Fruit fly (Drosophila melanogaster) whole organism, pupa: ENCODE data around the gene CG33777.

Experiments used
- CG12605 ChIP-seq: fragments of 200-800 bp; sonication (Bioruptor generic); IDR thresholded peaks from 2 replicates; pipeline ENCODE4 v1.3.6; 2022; ENCODE audit warnings: missing biosample characterization, missing genetic modification characterization
- CG13204 ChIP-seq: fragments of 200-800 bp; sonication (Bioruptor generic); optimal IDR thresholded peaks from 2 replicates; lab custom pipeline; 2018; ENCODE audit warnings: missing biosample characterization, mild to moderate bottlenecking, missing genetic modification characterization, moderate library complexity
- CG15710 ChIP-seq: fragments of 200-800 bp; sonication (Bioruptor generic); optimal IDR thresholded peaks from 2 replicates; lab custom pipeline; 2018; ENCODE audit warnings: missing biosample characterization, mild to moderate bottlenecking, missing genetic modification characterization, moderate library complexity
- CG17806 ChIP-seq: fragments of 200-800 bp; sonication (Bioruptor generic); optimal IDR thresholded peaks from 2 replicates; lab custom pipeline; 2018; ENCODE audit warnings: missing biosample characterization, mild to moderate bottlenecking, missing genetic modification characterization, moderate library complexity
- CG4496 ChIP-seq: fragments of 200-800 bp; sonication (Bioruptor generic); IDR thresholded peaks from 3 replicates; pipeline ENCODE4 v1.3.6; 2022; ENCODE audit warnings: missing biosample characterization, missing genetic modification characterization
- Ets98B ChIP-seq: fragments of 200-800 bp; sonication (Bioruptor generic); IDR thresholded peaks from 2 replicates; pipeline ENCODE4 v1.3.6; 2022; ENCODE audit warnings: missing biosample characterization, missing genetic modification characterization
- fd96Ca ChIP-seq: fragments of 200-800 bp; sonication (Bioruptor generic); IDR thresholded peaks from 3 replicates; pipeline ENCODE4 v1.3.6; 2022; ENCODE audit warnings: missing biosample characterization, missing genetic modification characterization
- gl ChIP-seq: fragments of 200-800 bp; sonication (Bioruptor generic); optimal IDR thresholded peaks from 2 replicates; lab custom pipeline; 2018; ENCODE audit warnings: missing biosample characterization, mild to moderate bottlenecking, missing genetic modification characterization
- rn ChIP-seq: fragments of 200-800 bp; sonication (Bioruptor generic); IDR thresholded peaks from 2 replicates; pipeline ENCODE4 v1.3.6; 2022; ENCODE audit warnings: missing biosample characterization, missing genetic modification characterization

- TF ChIP-seq CG17806 (tag; lab: Kevin White, UChicago) (no peak), CG15710 (tag; lab: Kevin White, UChicago) (no peak), fd96Ca (GFP tag; lab: Robert Waterston, UW) (no peak), rn (GFP tag; lab: Robert Waterston, UW) (no peak), Ets98B (no peak), CG4496 (no peak), CG13204 (GFP tag; lab: Kevin White, UChicago) (no peak), gl (no peak), CG12605 (GFP tag; lab: Robert Waterston, UW) (no peak)
Measured at dm6 chr3L:4541070-4541469, 14.0 kb downstream of the CG33777 start, which contains the start of gene CG32243.
